Fruit fly (Drosophila melanogaster) whole organism, adult: ENCODE results near the gene TTLL6B.
A peak's percentile ranks its signal among the peaks of the same experiment; 100 is the strongest.

ENCODE experiments used
- CG14711 ChIP-seq: fragments of 200-800 bp; sonication (Bioruptor generic); optimal IDR thresholded peaks from 2 replicates; lab custom pipeline; 2018; ENCODE audit warnings: missing biosample characterization, mild to moderate bottlenecking, missing genetic modification characterization, moderate library complexity
- CG1620 ChIP-seq: fragments of 200-800 bp; sonication (Bioruptor generic); optimal IDR thresholded peaks from 2 replicates; lab custom pipeline; 2016; ENCODE audit warnings: missing biosample characterization, missing genetic modification characterization
- CG33017 ChIP-seq: fragments of 200-800 bp; sonication (Bioruptor generic); optimal IDR thresholded peaks from 2 replicates; lab custom pipeline; 2018; ENCODE audit warnings: missing biosample characterization, mild to moderate bottlenecking, missing genetic modification characterization, moderate library complexity
- CG5204 ChIP-seq: fragments of 200-800 bp; sonication (Bioruptor generic); optimal IDR thresholded peaks from 2 replicates; lab custom pipeline; 2016; ENCODE audit warnings: missing biosample characterization, missing genetic modification characterization
- CG7045 ChIP-seq: fragments of 200-800 bp; sonication (Bioruptor generic); optimal IDR thresholded peaks from 2 replicates; lab custom pipeline; 2017; ENCODE audit warnings: missing biosample characterization, mild to moderate bottlenecking, missing genetic modification characterization
- Clk ChIP-seq: fragments of 200-800 bp; sonication (Bioruptor generic); optimal IDR thresholded peaks from 2 replicates; lab custom pipeline; 2017; ENCODE audit warnings: missing biosample characterization, missing genetic modification characterization
- bab1 ChIP-seq: fragments of 200-800 bp; sonication (Bioruptor generic); optimal IDR thresholded peaks from 3 replicates; lab custom pipeline; 2019; ENCODE audit warnings: missing biosample characterization, mild to moderate bottlenecking, missing genetic modification characterization, moderate library complexity
- cic ChIP-seq: fragments of 200-800 bp; sonication (Bioruptor generic); optimal IDR thresholded peaks from 2 replicates; lab custom pipeline; 2017; ENCODE audit warnings: missing biosample characterization, mild to moderate bottlenecking, missing genetic modification characterization, moderate library complexity
- cnc ChIP-seq, 2 experiments: fragments of >200 bp; optimal IDR thresholded peaks; 2 replicates each; lab custom pipeline; 2017
- kay ChIP-seq: fragments of 200-800 bp; sonication (Bioruptor generic); peaks from one replicate; lab custom pipeline; 2016; ENCODE audit warnings: missing biosample characterization, missing genetic modification characterization, borderline replicate concordance
- ovo ChIP-seq: fragments of 200-800 bp; sonication (Bioruptor generic); optimal IDR thresholded peaks from 2 replicates; lab custom pipeline; 2016; ENCODE audit warnings: missing biosample characterization, missing genetic modification characterization
- pad ChIP-seq: fragments of 200-800 bp; sonication (Bioruptor generic); optimal IDR thresholded peaks from 3 replicates; lab custom pipeline; 2017; ENCODE audit warnings: missing biosample characterization, missing genetic modification characterization, mild to moderate bottlenecking, moderate library complexity, missing genetic modification reagents
- tj ChIP-seq: fragments of 200-800 bp; sonication (Bioruptor generic); optimal IDR thresholded peaks from 3 replicates; lab custom pipeline; 2017; ENCODE audit warnings: missing biosample characterization, mild to moderate bottlenecking, missing genetic modification characterization, moderate library complexity
- toe ChIP-seq: fragments of 200-800 bp; sonication (Bioruptor generic); optimal IDR thresholded peaks from 2 replicates; lab custom pipeline; 2016; ENCODE audit warnings: missing biosample characterization, missing genetic modification characterization

DNA sequence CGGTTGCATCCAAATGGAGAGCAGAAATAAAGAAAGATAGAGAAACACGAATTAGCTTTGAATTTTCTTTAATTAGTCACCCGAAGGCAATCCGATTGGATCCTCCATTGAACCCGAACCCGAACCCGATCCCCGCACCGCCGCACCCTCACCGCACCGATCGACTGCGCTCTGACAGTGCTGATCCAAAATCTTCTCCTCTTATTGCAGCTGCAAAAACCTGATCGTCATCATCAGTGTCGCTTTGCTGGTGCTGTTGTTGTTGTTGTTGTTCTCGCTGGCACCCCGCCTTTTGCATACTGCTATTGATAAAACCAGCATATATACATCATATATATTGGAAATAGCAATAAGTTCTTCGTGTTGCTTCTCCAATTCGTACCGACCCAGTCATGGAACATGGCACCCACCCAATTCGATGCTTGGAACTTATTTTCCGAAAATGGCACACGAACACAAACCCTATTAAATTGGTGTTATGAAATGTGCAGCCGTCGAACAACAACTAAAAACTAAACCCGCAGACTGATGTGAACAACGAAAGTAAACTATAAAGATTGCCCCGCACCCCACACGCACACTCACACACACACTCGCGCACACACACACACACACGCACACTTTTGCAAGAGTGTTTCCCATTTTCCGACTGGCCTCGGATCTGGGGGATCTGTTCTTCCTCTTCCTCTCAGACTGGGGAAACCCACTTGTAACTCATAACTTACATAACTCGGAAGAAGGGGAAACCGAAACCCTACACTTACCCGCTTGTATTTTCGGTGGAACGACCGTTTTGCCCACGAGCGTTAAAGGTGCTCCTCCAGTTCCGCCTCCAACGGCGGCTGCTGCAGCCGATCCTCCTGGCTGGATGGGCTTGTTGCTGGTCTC is 19.8 kb upstream of the TTLL6B start:
- TF ChIP-seq CG1620 (GFP tag; lab: Kevin White, UChicago) (no peak), cic (GFP tag; lab: Kevin White, UChicago) (peak; percentile 13), CG33017 (tag; lab: Kevin White, UChicago) (no peak), cnc (optimal IDR thresholded peaks at IDR 0.05; lab: Kevin White, UChicago) (peak in 1 of 2 experiments; percentile 36), ovo (GFP tag; lab: Kevin White, UChicago) (no peak), Clk (GFP tag; lab: Kevin White, UChicago) (no peak), CG14711 (tag; lab: Kevin White, UChicago) (no peak), toe (GFP tag; lab: Kevin White, UChicago) (no peak), CG5204 (GFP tag; lab: Kevin White, UChicago) (no peak), pad (GFP tag; lab: Kevin White, UChicago) (peak; percentile 7), tj (GFP tag; lab: Kevin White, UChicago) (peak; percentile 38), kay (GFP tag; lab: Kevin White, UChicago) (no peak), bab1 (no peak), CG7045 (no peak)
